Worm (Caenorhabditis elegans) whole organism, L4 larva: ENCODE data around the gene Y55F3BR.10.

Source experiments
- egl-27 ChIP-seq: sonication (generic microtip); optimal IDR thresholded peaks from 3 replicates; lab custom pipeline; 2017; ENCODE audit warnings: missing biosample characterization, missing genetic modification reagents, missing genetic modification characterization
- hlh-30 ChIP-seq: sonication (generic microtip); optimal IDR thresholded peaks from 2 replicates; lab custom pipeline; 2017; ENCODE audit warnings: antibody characterized with exemption, mild to moderate bottlenecking, missing genetic modification characterization, missing compliant biosample characterization; ENCODE audit not compliant: insufficient read depth
- mdl-1 ChIP-seq, 2 experiments: fragments of 150-350 bp in 1 of 2; sonication (generic microtip) in 1 of 2; optimal IDR thresholded peaks; 2 replicates each; lab custom pipeline; 2014 to 2017; ENCODE audit warnings: missing biosample characterization in 2 of 2, missing genetic modification characterization in 2 of 2
- snpc-4 ChIP-seq: fragments of 150-350 bp; optimal IDR thresholded peaks from 2 replicates; lab custom pipeline; 2014; ENCODE audit warnings: missing biosample characterization, missing genetic modification characterization

ce11 chrIV:831796-832486 is at the start of gene Y55F3BR.10, which contains the start of gene madf-1:
- TF ChIP-seq hlh-30 (tag; lab: Kevin White, UChicago) (no peak), egl-27 (no peak), mdl-1 (tag; optimal IDR thresholded peaks at IDR 0.05; lab: Kevin White, UChicago) (no peak), snpc-4 (tag; lab: Kevin White, UChicago) (no peak)
